Fruit fly (Drosophila melanogaster): ENCODE results near the gene CG42795.

Gene CG42795

DNA sequence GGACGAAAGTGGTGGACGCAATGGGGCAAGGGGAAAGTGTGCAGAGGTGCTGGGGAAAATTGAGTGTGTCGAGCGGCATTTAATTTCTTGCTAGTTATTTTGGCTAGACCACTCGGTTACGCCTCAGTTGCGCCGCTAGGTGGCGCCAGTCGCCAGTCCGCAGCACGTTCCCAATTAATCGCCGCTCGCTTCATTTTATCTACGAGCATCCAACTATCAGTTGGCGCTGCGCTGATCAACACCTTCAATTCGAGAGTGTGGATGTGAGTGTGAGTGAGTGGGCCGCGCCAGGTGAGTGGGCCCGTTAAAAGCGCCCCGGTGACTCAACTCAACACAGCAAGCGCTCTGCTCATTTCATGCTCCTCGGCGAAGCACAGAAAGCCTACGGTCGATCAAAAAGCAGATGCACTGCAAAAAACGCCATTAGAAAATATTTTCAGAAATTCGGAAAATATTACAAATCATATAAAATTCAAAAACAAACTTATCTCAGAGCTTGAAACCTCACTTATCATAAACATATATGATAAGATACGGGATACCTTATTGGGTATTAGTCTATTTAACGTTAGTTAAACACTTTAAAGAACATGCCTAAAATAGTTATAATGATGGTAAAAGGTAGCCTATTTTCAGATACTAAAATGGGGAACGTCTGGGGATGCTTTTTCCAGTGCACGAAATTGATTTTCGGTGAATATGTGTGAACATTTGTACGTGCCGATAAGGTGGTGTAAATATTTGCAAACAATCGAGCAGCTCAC lies 42.8 kb downstream of the CG42795 start:
- TF ChIP-seq dsx (GFP tag; optimal IDR thresholded peaks at IDR 0.05; ENCODE audit: poor library complexity, severe bottlenecking): peak; percentile 26
- TF ChIP-seq svp (GFP tag): peak; percentile 97
- TF ChIP-seq Hr39 (GFP tag; optimal IDR thresholded peaks at IDR 0.05): peak; percentile 95
- TF ChIP-seq salr (GFP tag; optimal IDR thresholded peaks at IDR 0.05): peak in 1 of 2 experiments; percentile 82
- peak; percentile 91 for TF ChIP-seq Smox (GFP tag; optimal IDR thresholded peaks at IDR 0.05)
- peak; percentile 88 for TF ChIP-seq CG15336 (GFP tag; IDR thresholded peaks at IDR 0.05)
- TF ChIP-seq achi (GFP tag; optimal IDR thresholded peaks at IDR 0.05): peak; percentile 78
- TF ChIP-seq CG10669 (GFP tag; optimal IDR thresholded peaks at IDR 0.05): peak; percentile 54
- TF ChIP-seq CG11762 (GFP tag; optimal IDR thresholded peaks at IDR 0.05; ENCODE audit: insufficient read depth): peak; percentile 78
- TF ChIP-seq Met (GFP tag; optimal IDR thresholded peaks at IDR 0.05): peak; percentile 93
- peak; percentile 80 for TF ChIP-seq Blimp-1 (GFP tag; optimal IDR thresholded peaks at IDR 0.05)
- TF ChIP-seq CG3032 (tag; optimal IDR thresholded peaks at IDR 0.05): peak; percentile 56
- peak; percentile 95 for TF ChIP-seq CG31627 (GFP tag; optimal IDR thresholded peaks at IDR 0.05)
- TF ChIP-seq Lpt (GFP tag; optimal IDR thresholded peaks at IDR 0.05): peak; percentile 80
- peak; percentile 80 for TF ChIP-seq CG3919 (GFP tag; optimal IDR thresholded peaks at IDR 0.05)
- TF ChIP-seq acj6 (GFP tag; optimal IDR thresholded peaks at IDR 0.05): peak; percentile 84
- no peak for TF ChIP-seq CG1621 (tag; optimal IDR thresholded peaks at IDR 0.05)
- TF ChIP-seq vri (GFP tag; optimal IDR thresholded peaks at IDR 0.05): peak; percentile 76
- peak; percentile 83 for TF ChIP-seq CG6276 (GFP tag; optimal IDR thresholded peaks at IDR 0.05)
- TF ChIP-seq Ets21C (GFP tag; optimal IDR thresholded peaks at IDR 0.05): peak; percentile 91
- TF ChIP-seq cyc (GFP tag; optimal IDR thresholded peaks at IDR 0.05): peak; percentile 94
- peak; percentile 73 for TF ChIP-seq Gug (GFP tag; IDR thresholded peaks at IDR 0.05)
- peak; percentile 83 for TF ChIP-seq Eip75B (GFP tag; optimal IDR thresholded peaks at IDR 0.05)
- peak; percentile 78 for TF ChIP-seq CG11294 (GFP tag; IDR thresholded peaks at IDR 0.05)
- peak; percentile 7 for TF ChIP-seq spab (GFP tag; optimal IDR thresholded peaks at IDR 0.05)
- TF ChIP-seq lz (GFP tag; optimal IDR thresholded peaks at IDR 0.05): peak; percentile 94
- TF ChIP-seq Hr38 (GFP tag; optimal IDR thresholded peaks at IDR 0.05): peak; percentile 1
- peak; percentile 8 for TF ChIP-seq fd85E (GFP tag; optimal IDR thresholded peaks at IDR 0.05)
- TF ChIP-seq CG6808 (GFP tag; optimal IDR thresholded peaks at IDR 0.05): peak; percentile 30
- TF ChIP-seq dac (GFP tag; optimal IDR thresholded peaks at IDR 0.05): peak; percentile 73
- TF ChIP-seq Eip78C (GFP tag): peak; percentile 95
- TF ChIP-seq CG6792 (GFP tag; optimal IDR thresholded peaks at IDR 0.05): peak; percentile 83
- TF ChIP-seq eg (GFP tag; IDR thresholded peaks at IDR 0.05): peak; percentile 86
- peak; percentile 94 for TF ChIP-seq esn (GFP tag; optimal IDR thresholded peaks at IDR 0.05)
- TF ChIP-seq Ets96B (tag; optimal IDR thresholded peaks at IDR 0.05): peak; percentile 49
- peak; percentile 85 for TF ChIP-seq net (GFP tag; optimal IDR thresholded peaks at IDR 0.05)
- peak in 1 of 2 experiments; percentile 31 for TF ChIP-seq ss (GFP tag; optimal IDR thresholded peaks at IDR 0.05)
- TF ChIP-seq CG8632 (GFP tag; optimal IDR thresholded peaks at IDR 0.05): peak; percentile 75
- TF ChIP-seq CG11902 (GFP tag; optimal IDR thresholded peaks at IDR 0.05): peak; percentile 83
- TF ChIP-seq Eip93F (GFP tag; optimal IDR thresholded peaks at IDR 0.05): peak; percentile 50
- TF ChIP-seq OdsH (GFP tag; optimal IDR thresholded peaks at IDR 0.05): peak; percentile 87
- peak; percentile 71 for TF ChIP-seq CG16779 (tag; optimal IDR thresholded peaks at IDR 0.05)
- no peak for TF ChIP-seq fd59A (GFP tag; optimal IDR thresholded peaks at IDR 0.05)
- TF ChIP-seq fkh (GFP tag; optimal IDR thresholded peaks at IDR 0.05): peak; percentile 73
- peak; percentile 59 for TF ChIP-seq CG7368 (GFP tag; optimal IDR thresholded peaks at IDR 0.05)
- TF ChIP-seq CG6163 (GFP tag; IDR thresholded peaks at IDR 0.05): no peak
- TF ChIP-seq Sox102F (GFP tag; optimal IDR thresholded peaks at IDR 0.05): peak; percentile 89
- peak; percentile 79 for TF ChIP-seq Sox15 (GFP tag; optimal IDR thresholded peaks at IDR 0.05)
- peak; percentile 95 for TF ChIP-seq Hr4 (GFP tag; optimal IDR thresholded peaks at IDR 0.05)
- peak; percentile 87 for TF ChIP-seq pdm3 (GFP tag; optimal IDR thresholded peaks at IDR 0.05)

All from whole organism, prepupa.